Fruit fly (Drosophila melanogaster) whole organism: ENCODE data around the gene Mco3.

Experiments used
- CG8478 ChIP-seq: fragments of >200 bp; optimal IDR thresholded peaks from 2 replicates; lab custom pipeline; 2018; ENCODE audit warnings: inconsistent platforms
- psq ChIP-seq: fragments of >200 bp; optimal IDR thresholded peaks from 2 replicates; lab custom pipeline; 2017

dm6 chr3R:25902343-25902742 lies 5.1 kb downstream of the Mco3 start, which contains the start of gene CG31089:
- TF ChIP-seq psq (lab: Kevin White, UChicago) = no peak
- TF ChIP-seq CG8478 (lab: Kevin White, UChicago) = no peak
